Fruit fly (Drosophila melanogaster) S2 (cell line): ENCODE data around the gene Or24a.

Experiments
- CG8478 ChIP-seq: fragments of >200 bp; optimal IDR thresholded peaks from 2 replicates; lab custom pipeline; 2018
- CTCF ChIP-seq, 2 experiments: fragments of >200 bp; optimal IDR thresholded peaks; 2 replicates each; lab custom pipeline; 2018

DNA sequence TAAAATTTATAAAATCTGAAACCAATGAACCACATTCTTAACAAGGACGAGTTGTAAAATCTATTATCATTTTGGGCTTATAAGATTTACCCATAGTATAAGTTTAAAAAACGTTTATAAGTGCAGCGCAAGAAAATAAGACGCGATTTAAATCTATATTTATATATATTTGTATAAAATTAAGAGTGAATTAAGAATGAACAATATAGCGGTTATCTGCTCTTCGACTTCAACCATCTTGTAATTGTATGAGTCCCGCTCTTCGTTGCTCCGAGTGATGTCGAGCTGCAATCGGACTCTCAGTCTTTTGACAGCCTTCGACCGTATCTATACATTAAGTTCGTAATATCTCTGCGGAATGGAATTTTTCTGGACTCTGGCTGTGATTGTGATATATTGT is 44.5 kb downstream of the Or24a start, which contains the start of gene Sr-CI:
- no peak for TF ChIP-seq CG8478
- no peak for TF ChIP-seq CTCF (optimal IDR thresholded peaks at IDR 0.05; lab: Kevin White, UChicago)
